Worm (Caenorhabditis elegans) whole organism, L1 larva: ENCODE measurements around the gene dmd-7.

Experiments
- C34B4.2 ChIP-seq: sonication (generic microtip); optimal IDR thresholded peaks from 2 replicates; lab custom pipeline; 2017; ENCODE audit warnings: mild to moderate bottlenecking, missing genetic modification characterization, missing compliant biosample characterization
- F16B12.6 ChIP-seq: fragments of 150-350 bp; optimal IDR thresholded peaks from 2 replicates; lab custom pipeline; 2014; ENCODE audit warnings: missing biosample characterization, missing genetic modification characterization
- Y116A8C.19 ChIP-seq: sonication (generic microtip); optimal IDR thresholded peaks from 2 replicates; lab custom pipeline; 2016; ENCODE audit warnings: missing compliant biosample characterization, missing genetic modification characterization, borderline replicate concordance
- aha-1 ChIP-seq: fragments of 150-350 bp; optimal IDR thresholded peaks from 2 replicates; lab custom pipeline; 2014; ENCODE audit warnings: missing biosample characterization, missing genetic modification characterization
- aly-2 ChIP-seq: fragments of 150-350 bp; optimal IDR thresholded peaks from 2 replicates; lab custom pipeline; 2014; ENCODE audit warnings: missing biosample characterization, missing genetic modification characterization
- ama-1 ChIP-seq: fragments of 150-350 bp; optimal IDR thresholded peaks from 2 replicates; lab custom pipeline; 2014
- blmp-1 ChIP-seq: fragments of 150-350 bp; optimal IDR thresholded peaks from 2 replicates; lab custom pipeline; 2014; ENCODE audit warnings: missing biosample characterization, missing genetic modification characterization
- ceh-8 ChIP-seq: fragments of 200-800 bp; sonication (Bioruptor generic); optimal IDR thresholded peaks from 2 replicates; lab custom pipeline; 2018; ENCODE audit warnings: mild to moderate bottlenecking, missing genetic modification characterization, moderate library complexity, missing compliant biosample characterization
- ceh-82 ChIP-seq, 3 experiments: fragments of 150-350 bp in 1 of 3; sonication (generic microtip) in 2 of 3; optimal IDR thresholded peaks; 2 replicates each; lab custom pipeline; 2014 to 2017; ENCODE audit warnings: missing biosample characterization in 3 of 3, missing genetic modification characterization in 3 of 3
- ceh-88 ChIP-seq: fragments of 200-800 bp; sonication (Bioruptor generic); IDR thresholded peaks from 2 replicates; pipeline ENCODE4 v1.3.6; 2022; ENCODE audit warnings: missing genetic modification characterization, missing compliant biosample characterization
- ces-1 ChIP-seq: fragments of 150-350 bp; optimal IDR thresholded peaks from 2 replicates; lab custom pipeline; 2014; ENCODE audit warnings: missing biosample characterization, missing genetic modification reagents, missing genetic modification characterization
- efl-3 ChIP-seq: fragments of 200-800 bp; sonication (Bioruptor generic); optimal IDR thresholded peaks from 2 replicates; lab custom pipeline; 2018; ENCODE audit warnings: mild to moderate bottlenecking, missing genetic modification characterization, missing compliant biosample characterization
- egl-13 ChIP-seq: sonication (generic microtip); optimal IDR thresholded peaks from 2 replicates; lab custom pipeline; 2016; ENCODE audit warnings: missing genotype, missing genetic modification reagents, missing genetic modification characterization, missing compliant biosample characterization
- egl-27 ChIP-seq, 2 experiments: fragments of 150-350 bp in 1 of 2; sonication (generic microtip); optimal IDR thresholded peaks; 3 replicates each; lab custom pipeline; 2017 to 2018; ENCODE audit warnings: missing biosample characterization in 2 of 2, missing genetic modification characterization in 2 of 2, missing genetic modification reagents in 2 of 2
- elt-2 ChIP-seq: sonication (generic microtip); optimal IDR thresholded peaks from 2 replicates; lab custom pipeline; 2016; ENCODE audit warnings: missing genetic modification characterization, mild to moderate bottlenecking, inconsistent platforms, missing compliant biosample characterization, missing genetic modification reagents
- elt-3 ChIP-seq, 6 experiments: fragments of 150-350 bp in 1 of 6; sonication (generic microtip); optimal IDR thresholded peaks; 2 replicates each; lab custom pipeline; 2017 to 2018; ENCODE audit warnings: missing biosample characterization in 6 of 6, missing genetic modification characterization in 6 of 6, inconsistent platforms in 1 of 6
- ets-5 ChIP-seq: fragments of 200-800 bp; sonication (Bioruptor generic); IDR thresholded peaks from 2 replicates; pipeline ENCODE4 v1.3.6; 2022; ENCODE audit warnings: missing genetic modification characterization, missing compliant biosample characterization
- fkh-10 ChIP-seq: sonication (generic microtip); optimal IDR thresholded peaks from 2 replicates; lab custom pipeline; 2017; ENCODE audit warnings: missing biosample characterization, missing genetic modification reagents, missing genetic modification characterization
- fkh-8 ChIP-seq: sonication (generic microtip); optimal IDR thresholded peaks from 2 replicates; lab custom pipeline; 2016; ENCODE audit warnings: mild to moderate bottlenecking, missing genetic modification characterization, missing compliant biosample characterization
- fos-1 ChIP-seq: fragments of 150-350 bp; optimal IDR thresholded peaks from 2 replicates; lab custom pipeline; 2014; ENCODE audit warnings: missing biosample characterization, missing genetic modification characterization
- hlh-17 ChIP-seq: fragments of 200-800 bp; sonication (Bioruptor generic); optimal IDR thresholded peaks from 2 replicates; lab custom pipeline; 2018; ENCODE audit warnings: missing genetic modification characterization, mild to moderate bottlenecking, missing compliant biosample characterization, moderate library complexity, borderline replicate concordance
- hlh-4 ChIP-seq: sonication (generic microtip); optimal IDR thresholded peaks from 2 replicates; lab custom pipeline; 2016; ENCODE audit warnings: mild to moderate bottlenecking, missing genetic modification characterization, missing compliant biosample characterization
- hpl-2 ChIP-seq: fragments of 150-350 bp; optimal IDR thresholded peaks from 2 replicates; lab custom pipeline; 2014; ENCODE audit warnings: missing biosample characterization, missing genetic modification reagents, missing genetic modification characterization
- isw-1 ChIP-seq: fragments of 200-800 bp; sonication (Bioruptor generic); IDR thresholded peaks from 2 replicates; pipeline ENCODE4 v1.3.6; 2022; ENCODE audit warnings: missing genetic modification characterization, missing compliant biosample characterization
- jun-1 ChIP-seq: fragments of 150-350 bp; optimal IDR thresholded peaks from 2 replicates; lab custom pipeline; 2014; ENCODE audit warnings: missing biosample characterization, missing genetic modification reagents, missing genetic modification characterization
- lin-15B ChIP-seq: fragments of 150-350 bp; sonication (generic microtip); optimal IDR thresholded peaks from 3 replicates; lab custom pipeline; 2014; ENCODE audit warnings: missing biosample characterization, missing genetic modification characterization
- lin-35 ChIP-seq, 2 experiments: fragments of 150-350 bp; optimal IDR thresholded peaks; 2 replicates each; lab custom pipeline; 2014; ENCODE audit warnings: missing biosample characterization in 2 of 2, missing genetic modification characterization in 2 of 2, missing genetic modification reagents in 2 of 2
- lir-3 ChIP-seq: sonication (generic microtip); optimal IDR thresholded peaks from 2 replicates; lab custom pipeline; 2016; ENCODE audit warnings: mild to moderate bottlenecking, missing genetic modification characterization, moderate library complexity, missing compliant biosample characterization; ENCODE audit not compliant: poor library complexity
- lsy-2 ChIP-seq, 2 experiments: fragments of 150-350 bp; optimal IDR thresholded peaks; 2 replicates each; lab custom pipeline; 2014; ENCODE audit warnings: missing biosample characterization in 2 of 2, missing genetic modification characterization in 2 of 2
- mdl-1 ChIP-seq, 2 experiments: fragments of 150-350 bp; optimal IDR thresholded peaks; 2 replicates each; lab custom pipeline; 2014 to 2017; ENCODE audit warnings: missing biosample characterization in 2 of 2, missing genetic modification characterization in 2 of 2, inconsistent platforms in 1 of 2
- mef-2 ChIP-seq: fragments of 150-350 bp; optimal IDR thresholded peaks from 2 replicates; lab custom pipeline; 2014; ENCODE audit warnings: missing biosample characterization, missing genetic modification characterization
- mep-1 ChIP-seq: fragments of 150-350 bp; optimal IDR thresholded peaks from 2 replicates; lab custom pipeline; 2014; ENCODE audit warnings: missing biosample characterization, missing genetic modification characterization
- nhr-11 ChIP-seq: fragments of 150-350 bp; optimal IDR thresholded peaks from 2 replicates; lab custom pipeline; 2014; ENCODE audit warnings: missing biosample characterization, missing genetic modification characterization
- nhr-12 ChIP-seq: sonication (generic microtip); optimal IDR thresholded peaks from 2 replicates; lab custom pipeline; 2017; ENCODE audit warnings: missing biosample characterization, missing genetic modification characterization
- nhr-19 ChIP-seq: fragments of 200-800 bp; sonication (Bioruptor generic); conservative IDR thresholded peaks from 2 replicates; pipeline ENCODE4 v1.3.6; 2022; ENCODE audit warnings: missing genetic modification characterization, missing compliant biosample characterization
- nhr-20 ChIP-seq: sonication (generic microtip); optimal IDR thresholded peaks from 2 replicates; lab custom pipeline; 2016; ENCODE audit warnings: mild to moderate bottlenecking, missing genetic modification characterization, missing compliant biosample characterization
- nhr-237 ChIP-seq: fragments of 150-350 bp; optimal IDR thresholded peaks from 2 replicates; lab custom pipeline; 2014; ENCODE audit warnings: missing biosample characterization, missing genetic modification characterization
- nhr-28 ChIP-seq: fragments of 150-350 bp; optimal IDR thresholded peaks from 2 replicates; lab custom pipeline; 2014; ENCODE audit warnings: missing biosample characterization, missing genetic modification characterization
- nhr-76 ChIP-seq: sonication (generic microtip); optimal IDR thresholded peaks from 2 replicates; lab custom pipeline; 2017; ENCODE audit warnings: missing biosample characterization, missing genetic modification characterization
- nhr-77 ChIP-seq: fragments of 150-350 bp; optimal IDR thresholded peaks from 2 replicates; lab custom pipeline; 2014; ENCODE audit warnings: missing biosample characterization, missing genetic modification characterization
- nhr-85 ChIP-seq: sonication (generic microtip); peaks from one replicate; lab custom pipeline; 2016; ENCODE audit warnings: missing genetic modification characterization, inconsistent platforms, missing compliant biosample characterization
- nhr-90 ChIP-seq: sonication (generic microtip); optimal IDR thresholded peaks from 2 replicates; lab custom pipeline; 2016; ENCODE audit warnings: mild to moderate bottlenecking, missing genetic modification characterization, missing compliant biosample characterization; ENCODE audit not compliant: poor library complexity
- pax-3 ChIP-seq: fragments of 200-800 bp; sonication (Bioruptor generic); optimal IDR thresholded peaks from 2 replicates; lab custom pipeline; 2018; ENCODE audit warnings: mild to moderate bottlenecking, missing genetic modification characterization, moderate library complexity, missing compliant biosample characterization
- skn-1 ChIP-seq: fragments of 150-350 bp; optimal IDR thresholded peaks from 2 replicates; lab custom pipeline; 2014; ENCODE audit warnings: missing biosample characterization, missing genetic modification characterization
- snpc-4 ChIP-seq: fragments of 150-350 bp; optimal IDR thresholded peaks from 2 replicates; lab custom pipeline; 2014; ENCODE audit warnings: missing biosample characterization, missing genetic modification characterization
- snu-23 ChIP-seq: sonication (generic microtip); optimal IDR thresholded peaks from 2 replicates; lab custom pipeline; 2016; ENCODE audit warnings: missing genetic modification characterization, missing compliant biosample characterization
- unc-130 ChIP-seq: fragments of 150-350 bp; optimal IDR thresholded peaks from 2 replicates; lab custom pipeline; 2017; ENCODE audit warnings: missing biosample characterization, missing genetic modification characterization, inconsistent platforms
- unc-98 ChIP-seq: fragments of 200-800 bp; sonication (Bioruptor generic); IDR thresholded peaks from 2 replicates; pipeline ENCODE4 v1.3.6; 2022; ENCODE audit warnings: missing genetic modification characterization, missing compliant biosample characterization
- vab-15 ChIP-seq: sonication (generic microtip); optimal IDR thresholded peaks from 2 replicates; lab custom pipeline; 2017; ENCODE audit warnings: missing genotype, mild to moderate bottlenecking, missing genetic modification characterization, missing compliant biosample characterization
- zip-4 ChIP-seq: fragments of 200-800 bp; sonication (Bioruptor generic); optimal IDR thresholded peaks from 2 replicates; lab custom pipeline; 2018; ENCODE audit warnings: mild to moderate bottlenecking, missing genetic modification characterization, moderate library complexity, missing compliant biosample characterization
- ztf-11 ChIP-seq, 2 experiments: sonication (generic microtip); optimal IDR thresholded peaks; 2 replicates each; lab custom pipeline; 2016 to 2017; ENCODE audit warnings: missing genetic modification characterization in 2 of 2, missing biosample characterization in 1 of 2, missing compliant biosample characterization in 1 of 2
- ztf-4 ChIP-seq: fragments of 150-350 bp; optimal IDR thresholded peaks from 2 replicates; lab custom pipeline; 2014; ENCODE audit warnings: missing biosample characterization, missing genetic modification characterization

Gene dmd-7

DNA sequence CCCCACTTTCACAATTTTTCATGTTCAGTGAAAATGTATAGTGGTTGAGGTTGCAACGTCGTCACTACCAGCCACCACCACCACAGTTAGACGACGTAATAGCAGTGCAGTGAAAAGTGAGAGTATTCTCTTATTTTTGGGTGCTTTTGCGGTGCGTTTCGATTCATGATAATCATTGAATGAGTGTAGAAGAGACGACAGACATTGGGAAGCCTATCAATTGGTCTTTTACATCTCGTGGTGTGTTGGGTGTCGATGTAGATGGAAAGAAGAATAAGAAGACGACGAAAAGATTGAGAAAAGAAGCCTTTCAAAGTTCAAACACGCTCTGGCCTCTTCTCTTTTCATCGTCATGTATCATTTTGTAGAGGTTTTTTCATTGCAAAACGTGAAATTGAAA lies 6.9 kb upstream of the dmd-7 start (continued):
- TF ChIP-seq unc-130 (tag; lab: Kevin White, UChicago) = no peak
- no peak for TF ChIP-seq ces-1 (GFP tag; lab: Kevin White, UChicago)
- no peak for TF ChIP-seq elt-2 (tag; lab: Kevin White, UChicago)
- no peak for TF ChIP-seq skn-1 (tag; lab: Kevin White, UChicago)
- no peak for TF ChIP-seq ztf-11 (tag; optimal IDR thresholded peaks at IDR 0.05; lab: Kevin White, UChicago)
- no peak for TF ChIP-seq egl-27 (tag; optimal IDR thresholded peaks at IDR 0.05; lab: Kevin White, UChicago)
- TF ChIP-seq nhr-12 (tag; lab: Kevin White, UChicago) = no peak
- TF ChIP-seq lin-35 (GFP tag; optimal IDR thresholded peaks at IDR 0.05; lab: Kevin White, UChicago) = peak in 1 of 2 experiments; percentile 52
- peak; percentile 17 for TF ChIP-seq fkh-8
- TF ChIP-seq ceh-8 (GFP tag; lab: Kevin White, UChicago) = no peak
- no peak for TF ChIP-seq Y116A8C.19 (tag; lab: Kevin White, UChicago)
- TF ChIP-seq vab-15 (tag; lab: Kevin White, UChicago) = no peak
- peak; percentile 34 for TF ChIP-seq nhr-90 (tag; lab: Kevin White, UChicago)
- peak in 1 of 2 experiments; percentile 46 for TF ChIP-seq lsy-2 (tag; optimal IDR thresholded peaks at IDR 0.05; lab: Kevin White, UChicago)
- TF ChIP-seq blmp-1 (tag; lab: Kevin White, UChicago) = peak; percentile 95
- TF ChIP-seq hlh-4 = no peak
- TF ChIP-seq nhr-19 (GFP tag; lab: Robert Waterston, UW) = peak; percentile 33
- no peak for TF ChIP-seq ceh-88 (GFP tag; lab: Robert Waterston, UW)
- no peak for TF ChIP-seq nhr-77 (tag; lab: Kevin White, UChicago)
- TF ChIP-seq nhr-28 = no peak
- no peak for TF ChIP-seq lin-15B (tag; lab: Kevin White, UChicago)
- no peak for TF ChIP-seq zip-4 (GFP tag; lab: Kevin White, UChicago)
- TF ChIP-seq aha-1 (tag; lab: Kevin White, UChicago) = no peak
- TF ChIP-seq unc-98 (GFP tag; lab: Robert Waterston, UW) = no peak
- no peak for TF ChIP-seq nhr-11 (tag; lab: Kevin White, UChicago)
- no peak for TF ChIP-seq ceh-82 (tag; optimal IDR thresholded peaks at IDR 0.05; lab: Kevin White, UChicago)
- peak; percentile 19 for TF ChIP-seq mep-1 (tag; lab: Kevin White, UChicago)
- TF ChIP-seq egl-13 (tag; lab: Kevin White, UChicago) = no peak
- no peak for TF ChIP-seq isw-1 (GFP tag; lab: Robert Waterston, UW)
- no peak for TF ChIP-seq nhr-76 (tag; lab: Kevin White, UChicago)
- no peak for TF ChIP-seq aly-2

ce11 chrV:6240735-6241134 lies 6.0 kb upstream of the dmd-7 start:
- TF ChIP-seq ets-5 (GFP tag; lab: Robert Waterston, UW) (no peak), ama-1 (lab: Kevin White, UChicago) (no peak), ceh-82 (tag; optimal IDR thresholded peaks at IDR 0.05; lab: Kevin White, UChicago) (no peak), nhr-19 (GFP tag; lab: Robert Waterston, UW) (peak; percentile 45), nhr-237 (tag; lab: Kevin White, UChicago) (peak; percentile 20), snpc-4 (tag; lab: Kevin White, UChicago) (no peak), elt-3 (tag; optimal IDR thresholded peaks at IDR 0.05; lab: Kevin White, UChicago) (peak in 4 of 6 experiments; percentile 16 to 68 (median 40)), ztf-4 (no peak), F16B12.6 (tag; lab: Kevin White, UChicago) (no peak), mef-2 (no peak), nhr-85 (tag; lab: Kevin White, UChicago) (peak; percentile 91), ces-1 (GFP tag; lab: Kevin White, UChicago) (no peak), mdl-1 (tag; optimal IDR thresholded peaks at IDR 0.05; lab: Kevin White, UChicago) (peak in 1 of 2 experiments; percentile 88), fkh-10 (GFP tag; lab: Kevin White, UChicago) (no peak), nhr-76 (tag; lab: Kevin White, UChicago) (no peak), unc-130 (tag; lab: Kevin White, UChicago) (peak; percentile 4), lir-3 (peak; percentile 5), hpl-2 (no peak), nhr-20 (tag; lab: Kevin White, UChicago) (peak; percentile 89), jun-1 (tag; lab: Kevin White, UChicago) (no peak), hlh-17 (GFP tag; lab: Kevin White, UChicago) (no peak), pax-3 (no peak), lin-15B (tag; lab: Kevin White, UChicago) (no peak), fos-1 (no peak), snu-23 (GFP tag; lab: Kevin White, UChicago) (peak; percentile 69), efl-3 (no peak), ceh-8 (GFP tag; lab: Kevin White, UChicago) (no peak), C34B4.2 (tag; lab: Kevin White, UChicago) (no peak)
